Worm (Caenorhabditis elegans) whole organism, L4 larva: ENCODE results near the gene ttll-4.

Source experiments
- D1046.2 ChIP-seq: fragments of 200-800 bp; sonication (Bioruptor generic); IDR thresholded peaks from 2 replicates; pipeline ENCODE4 v1.3.6; 2022; ENCODE audit warnings: missing genetic modification characterization, missing compliant biosample characterization
- F10B5.3 ChIP-seq: sonication (generic microtip); optimal IDR thresholded peaks from 2 replicates; lab custom pipeline; 2016; ENCODE audit warnings: mild to moderate bottlenecking, missing genetic modification characterization, missing compliant biosample characterization
- F26F4.8 ChIP-seq: fragments of 200-800 bp; sonication (Bioruptor generic); conservative IDR thresholded peaks from 2 replicates; pipeline ENCODE4 v1.3.6; 2022; ENCODE audit warnings: missing genetic modification characterization, missing compliant biosample characterization
- F37D6.2 ChIP-seq: sonication (generic microtip); optimal IDR thresholded peaks from 2 replicates; lab custom pipeline; 2016; ENCODE audit warnings: mild to moderate bottlenecking, missing genetic modification characterization, missing compliant biosample characterization
- F44E2.7 ChIP-seq: fragments of 200-800 bp; sonication (Bioruptor generic); IDR thresholded peaks from 2 replicates; pipeline ENCODE4 v2.1.2; 2022; ENCODE audit warnings: missing genetic modification characterization, missing compliant biosample characterization
- F49E8.2 ChIP-seq: sonication (generic microtip); optimal IDR thresholded peaks from 2 replicates; lab custom pipeline; 2016; ENCODE audit warnings: missing compliant biosample characterization, mild to moderate bottlenecking, missing genetic modification characterization, borderline replicate concordance
- Y48G9A.11 ChIP-seq: fragments of 200-800 bp; sonication (Bioruptor generic); IDR thresholded peaks from 2 replicates; pipeline ENCODE4 v1.3.6; 2022; ENCODE audit warnings: missing genetic modification reagents, missing genetic modification characterization, missing compliant biosample characterization
- Y5F2A.4 ChIP-seq: fragments of 200-800 bp; sonication (Bioruptor generic); optimal IDR thresholded peaks from 2 replicates; lab custom pipeline; 2018; ENCODE audit warnings: mild to moderate bottlenecking, missing genetic modification characterization, missing compliant biosample characterization
- ZK337.2 ChIP-seq: fragments of 200-800 bp; sonication (Bioruptor generic); IDR thresholded peaks from 2 replicates; pipeline ENCODE4 v1.3.6; 2022; ENCODE audit warnings: missing genetic modification reagents, missing genetic modification characterization, missing compliant biosample characterization
- ZK546.5 ChIP-seq, 2 experiments: sonication (generic microtip); optimal IDR thresholded peaks; 2 replicates each; lab custom pipeline; 2017; ENCODE audit warnings: missing biosample characterization in 2 of 2, missing genetic modification characterization in 2 of 2
- aly-2 ChIP-seq: sonication (generic microtip); optimal IDR thresholded peaks from 2 replicates; lab custom pipeline; 2018; ENCODE audit warnings: missing biosample characterization, missing genetic modification characterization
- arid-1 ChIP-seq: fragments of 200-800 bp; sonication (Bioruptor generic); conservative IDR thresholded peaks from 2 replicates; pipeline ENCODE4 v1.3.6; 2022; ENCODE audit warnings: missing genetic modification reagents, missing genetic modification characterization, missing compliant biosample characterization
- attf-4 ChIP-seq: sonication (generic microtip); optimal IDR thresholded peaks from 3 replicates; lab custom pipeline; 2017; ENCODE audit warnings: missing biosample characterization, missing genetic modification characterization
- ceh-20 ChIP-seq: fragments of 200-800 bp; sonication (Bioruptor generic); IDR thresholded peaks from 2 replicates; pipeline ENCODE4 v1.3.6; 2022; ENCODE audit warnings: missing genetic modification reagents, missing genetic modification characterization, missing compliant biosample characterization
- ceh-28 ChIP-seq: fragments of 150-350 bp; optimal IDR thresholded peaks from 2 replicates; lab custom pipeline; 2014; ENCODE audit warnings: missing biosample characterization, missing genetic modification reagents, missing genetic modification characterization
- ceh-62 ChIP-seq: sonication (generic microtip); optimal IDR thresholded peaks from 2 replicates; lab custom pipeline; 2017; ENCODE audit warnings: missing biosample characterization, missing genetic modification characterization
- ces-1 ChIP-seq: fragments of 150-350 bp; sonication (generic microtip); optimal IDR thresholded peaks from 4 replicates; lab custom pipeline; 2014; ENCODE audit warnings: missing biosample characterization, missing genetic modification reagents, missing genetic modification characterization
- daf-12 ChIP-seq: fragments of 150-350 bp; optimal IDR thresholded peaks from 2 replicates; lab custom pipeline; 2014; ENCODE audit warnings: missing biosample characterization, missing genetic modification reagents, missing genetic modification characterization
- daf-19 ChIP-seq: fragments of 200-800 bp; sonication (Bioruptor generic); conservative IDR thresholded peaks from 2 replicates; pipeline ENCODE4 v1.3.6; 2022; ENCODE audit warnings: missing genetic modification characterization, missing compliant biosample characterization
- dmd-8 ChIP-seq: fragments of 200-800 bp; sonication (Bioruptor generic); IDR thresholded peaks from 2 replicates; pipeline ENCODE4 v1.3.6; 2022; ENCODE audit warnings: missing genetic modification characterization, missing compliant biosample characterization
- fos-1 ChIP-seq: fragments of 150-350 bp; optimal IDR thresholded peaks from 2 replicates; lab custom pipeline; 2014; ENCODE audit warnings: missing biosample characterization, missing genetic modification characterization
- hlh-11 ChIP-seq: fragments of 200-800 bp; sonication (Bioruptor generic); optimal IDR thresholded peaks from 2 replicates; lab custom pipeline; 2018; ENCODE audit warnings: mild to moderate bottlenecking, missing genetic modification characterization, missing compliant biosample characterization
- hmg-1.1 ChIP-seq: fragments of 200-800 bp; sonication (Bioruptor generic); IDR thresholded peaks from 2 replicates; pipeline ENCODE4 v1.3.6; 2022; ENCODE audit warnings: missing genetic modification reagents, missing genetic modification characterization, missing compliant biosample characterization
- lim-7 ChIP-seq: fragments of 200-800 bp; sonication (Bioruptor generic); IDR thresholded peaks from 2 replicates; pipeline ENCODE4 v1.3.6; 2022; ENCODE audit warnings: missing genetic modification characterization, missing compliant biosample characterization
- lin-1 ChIP-seq: fragments of 200-800 bp; sonication (Bioruptor generic); IDR thresholded peaks from 2 replicates; pipeline ENCODE4 v1.3.6; 2022; ENCODE audit warnings: missing genetic modification reagents, missing genetic modification characterization, missing compliant biosample characterization
- lin-13 ChIP-seq: fragments of 150-350 bp; optimal IDR thresholded peaks from 2 replicates; lab custom pipeline; 2014; ENCODE audit warnings: missing biosample characterization, missing genetic modification reagents, missing genetic modification characterization
- lin-29 ChIP-seq: fragments of 200-800 bp; sonication (Bioruptor generic); IDR thresholded peaks from 2 replicates; pipeline ENCODE4 v1.3.6; 2022; ENCODE audit warnings: missing genetic modification reagents, missing genetic modification characterization, missing compliant biosample characterization
- lin-39 ChIP-seq: fragments of 150-350 bp; optimal IDR thresholded peaks from 2 replicates; lab custom pipeline; 2014; ENCODE audit warnings: missing biosample characterization, missing genetic modification reagents, missing genetic modification characterization
- lir-3 ChIP-seq: sonication (generic microtip); optimal IDR thresholded peaks from 2 replicates; lab custom pipeline; 2016; ENCODE audit warnings: mild to moderate bottlenecking, missing genetic modification characterization, missing compliant biosample characterization
- madf-9 ChIP-seq: fragments of 200-800 bp; sonication (Bioruptor generic); conservative IDR thresholded peaks from 2 replicates; pipeline ENCODE4 v1.3.6; 2022; ENCODE audit warnings: missing genetic modification reagents, missing genetic modification characterization, missing compliant biosample characterization
- mdt-29 ChIP-seq: fragments of 200-800 bp; sonication (Bioruptor generic); IDR thresholded peaks from 2 replicates; pipeline ENCODE4 v1.3.6; 2022; ENCODE audit warnings: missing genetic modification reagents, missing genetic modification characterization, missing compliant biosample characterization
- mep-1 ChIP-seq: fragments of 150-350 bp; sonication (generic microtip); optimal IDR thresholded peaks from 3 replicates; lab custom pipeline; 2014; ENCODE audit warnings: missing biosample characterization, missing genetic modification characterization
- mes-2 ChIP-seq: sonication (generic microtip); optimal IDR thresholded peaks from 2 replicates; lab custom pipeline; 2016; ENCODE audit warnings: missing genotype, mild to moderate bottlenecking, missing genetic modification characterization, missing compliant biosample characterization; ENCODE audit not compliant: poor library complexity, severe bottlenecking
- mxl-2 ChIP-seq: fragments of 200-800 bp; sonication (Bioruptor generic); conservative IDR thresholded peaks from 2 replicates; pipeline ENCODE4 v1.3.6; 2022; ENCODE audit warnings: missing genetic modification reagents, missing genetic modification characterization, missing compliant biosample characterization
- nhr-102 ChIP-seq: sonication (generic microtip); optimal IDR thresholded peaks from 2 replicates; lab custom pipeline; 2016; ENCODE audit warnings: mild to moderate bottlenecking, missing genetic modification characterization, moderate library complexity, missing compliant biosample characterization
- nhr-111 ChIP-seq: fragments of 200-800 bp; sonication (Bioruptor generic); optimal IDR thresholded peaks from 2 replicates; lab custom pipeline; 2018; ENCODE audit warnings: mild to moderate bottlenecking, missing genetic modification characterization, missing compliant biosample characterization
- nhr-25 ChIP-seq: sonication (generic microtip); optimal IDR thresholded peaks from 2 replicates; lab custom pipeline; 2017; ENCODE audit warnings: missing genetic modification characterization, mild to moderate bottlenecking, missing compliant biosample characterization, antibody characterized with exemption, moderate library complexity, borderline replicate concordance; ENCODE audit not compliant: insufficient read depth
- nhr-42 ChIP-seq: fragments of 200-800 bp; sonication (Bioruptor generic); IDR thresholded peaks from 2 replicates; pipeline ENCODE4 v1.3.6; 2022; ENCODE audit warnings: missing genetic modification characterization, missing compliant biosample characterization
- nhr-6 ChIP-seq: fragments of 150-350 bp; optimal IDR thresholded peaks from 2 replicates; lab custom pipeline; 2014; ENCODE audit warnings: missing biosample characterization, missing genetic modification characterization
- rbr-2 ChIP-seq: sonication (generic microtip); optimal IDR thresholded peaks from 2 replicates; lab custom pipeline; 2016; ENCODE audit warnings: missing genotype, missing genetic modification characterization, missing compliant biosample characterization
- sdz-12 ChIP-seq: fragments of 200-800 bp; sonication (Bioruptor generic); optimal IDR thresholded peaks from 2 replicates; lab custom pipeline; 2018; ENCODE audit warnings: mild to moderate bottlenecking, missing genetic modification characterization, missing compliant biosample characterization
- set-16 ChIP-seq: fragments of 200-800 bp; sonication (Bioruptor generic); IDR thresholded peaks from 2 replicates; pipeline ENCODE4 v1.3.6; 2022; ENCODE audit warnings: missing genetic modification reagents, missing genetic modification characterization, missing compliant biosample characterization
- skn-1 ChIP-seq: fragments of 150-350 bp; optimal IDR thresholded peaks from 2 replicates; lab custom pipeline; 2014; ENCODE audit warnings: missing biosample characterization, missing genetic modification characterization
- tag-97 ChIP-seq: fragments of 200-800 bp; sonication (Bioruptor generic); IDR thresholded peaks from 2 replicates; pipeline ENCODE4 v1.3.6; 2022; ENCODE audit warnings: missing genetic modification characterization, missing compliant biosample characterization
- tra-1 ChIP-seq: fragments of 200-800 bp; sonication (Bioruptor generic); IDR thresholded peaks from 2 replicates; pipeline ENCODE4 v1.3.6; 2022; ENCODE audit warnings: missing genetic modification reagents, missing genetic modification characterization, missing compliant biosample characterization
- unc-130 ChIP-seq: sonication (generic microtip); optimal IDR thresholded peaks from 2 replicates; lab custom pipeline; 2016; ENCODE audit warnings: missing genetic modification reagents, missing genetic modification characterization, missing compliant biosample characterization
- zag-1 ChIP-seq: fragments of 150-350 bp; optimal IDR thresholded peaks from 2 replicates; lab custom pipeline; 2014; ENCODE audit warnings: missing biosample characterization, missing genetic modification characterization
- zfp-3 ChIP-seq: fragments of 200-800 bp; sonication (Bioruptor generic); conservative IDR thresholded peaks from 2 replicates; pipeline ENCODE4 v1.3.6; 2022; ENCODE audit warnings: missing genetic modification reagents, missing genetic modification characterization, missing compliant biosample characterization
- zip-11 ChIP-seq: fragments of 200-800 bp; sonication (Bioruptor generic); IDR thresholded peaks from 2 replicates; pipeline ENCODE4 v1.3.6; 2022; ENCODE audit warnings: missing genetic modification characterization, missing compliant biosample characterization
- ztf-11 ChIP-seq: fragments of 150-350 bp; optimal IDR thresholded peaks from 2 replicates; lab custom pipeline; 2014; ENCODE audit warnings: missing biosample characterization, missing genetic modification characterization

ttll-4 gene

DNA sequence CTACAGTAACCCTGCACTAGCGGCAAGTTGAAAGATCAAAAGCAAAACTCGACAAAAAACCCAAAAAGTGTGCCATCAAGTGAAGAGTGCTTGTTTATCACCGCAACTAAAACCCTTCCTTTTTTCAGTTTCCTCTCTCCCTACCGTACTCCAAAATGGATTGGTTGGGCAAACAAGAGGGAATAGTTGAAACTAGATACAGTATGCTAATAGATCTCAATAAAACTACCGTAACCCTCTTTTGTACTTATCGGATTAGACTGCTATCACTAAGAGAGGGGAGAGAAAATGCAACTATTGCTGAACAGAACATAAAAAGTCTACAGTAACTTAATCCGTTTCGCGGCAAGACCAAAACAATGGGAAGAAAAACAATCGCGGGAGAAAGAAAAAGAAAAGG is 28.6 kb upstream of the ttll-4 start (continued):
- TF ChIP-seq F37D6.2 = no peak
- no peak for TF ChIP-seq dmd-8
- no peak for TF ChIP-seq nhr-25 (tag; lab: Kevin White, UChicago)
- TF ChIP-seq hlh-11 (tag; lab: Kevin White, UChicago) = no peak
- no peak for TF ChIP-seq ces-1
- TF ChIP-seq lin-29 (GFP tag; lab: Robert Waterston, UW) = no peak
- no peak for TF ChIP-seq tag-97 (GFP tag; lab: Robert Waterston, UW)
- TF ChIP-seq skn-1 (tag; lab: Kevin White, UChicago) = no peak
- TF ChIP-seq F49E8.2 = no peak

DNA sequence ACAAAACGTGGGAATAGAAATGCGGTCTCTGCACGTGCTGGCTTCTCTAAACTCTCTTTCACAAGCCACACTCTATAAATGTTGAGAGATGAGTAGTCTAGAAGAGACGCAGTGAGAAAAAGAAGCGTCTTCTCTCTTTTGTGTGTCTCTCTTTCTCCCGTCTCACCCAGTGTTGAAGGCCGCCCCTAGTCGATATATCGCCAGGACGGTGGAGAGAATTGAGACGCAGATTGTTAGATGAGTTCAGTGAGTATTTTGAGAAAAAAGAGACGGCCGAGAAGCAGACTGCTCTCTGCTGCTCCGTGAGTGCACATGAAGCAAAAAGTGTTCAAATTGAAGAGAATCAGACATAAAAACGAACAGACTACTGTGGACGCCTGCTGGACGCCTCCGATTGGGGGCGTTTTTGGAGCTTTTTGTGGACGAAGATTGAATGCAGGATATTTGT is 27.4 kb upstream of the ttll-4 start:
- TF ChIP-seq arid-1 (GFP tag; lab: Robert Waterston, UW) (peak; percentile 65), daf-12 (tag; lab: Kevin White, UChicago) (no peak), ceh-62 (tag; lab: Kevin White, UChicago) (no peak), Y5F2A.4 (GFP tag; lab: Kevin White, UChicago) (no peak), nhr-6 (peak; percentile 92), zag-1 (tag; lab: Kevin White, UChicago) (peak; percentile 40), aly-2 (tag; lab: Kevin White, UChicago) (no peak), rbr-2 (peak; percentile 89), F44E2.7 (GFP tag; lab: Robert Waterston, UW) (no peak), ceh-28 (peak; percentile 74), tra-1 (GFP tag; lab: Robert Waterston, UW) (peak; percentile 84), zip-11 (no peak), ztf-11 (tag; lab: Kevin White, UChicago) (no peak), mep-1 (tag; lab: Kevin White, UChicago) (peak; percentile 91), hmg-1.1 (GFP tag; lab: Robert Waterston, UW) (peak; percentile 96), ces-1 (peak; percentile 10), daf-19 (GFP tag; lab: Robert Waterston, UW) (peak; percentile 62; the same call in 1 of the 2 replicates), skn-1 (tag; lab: Kevin White, UChicago) (no peak), fos-1 (tag; lab: Kevin White, UChicago) (no peak), F26F4.8 (GFP tag; lab: Robert Waterston, UW) (no peak), nhr-42 (GFP tag; lab: Robert Waterston, UW) (peak; percentile 45; the same call in 1 of the 2 replicates), mes-2 (peak; percentile 34), ceh-20 (GFP tag; lab: Robert Waterston, UW) (peak; percentile 81), ZK337.2 (GFP tag; lab: Robert Waterston, UW) (no peak), lin-13 (GFP tag; lab: Kevin White, UChicago) (peak; percentile 38), D1046.2 (no peak), lin-1 (GFP tag; lab: Robert Waterston, UW) (peak; percentile 80), Y48G9A.11 (GFP tag; lab: Robert Waterston, UW) (no peak), lir-3 (tag; lab: Kevin White, UChicago) (no peak), F37D6.2 (peak; percentile 71), F10B5.3 (peak; percentile 43), zfp-3 (GFP tag; lab: Robert Waterston, UW) (no peak), mdt-29 (GFP tag; lab: Robert Waterston, UW) (no peak), sdz-12 (GFP tag; lab: Kevin White, UChicago) (no peak), set-16 (GFP tag; lab: Robert Waterston, UW) (peak; percentile 53), nhr-111 (GFP tag; lab: Kevin White, UChicago) (no peak), nhr-102 (tag; lab: Kevin White, UChicago) (peak; percentile 79), lin-29 (GFP tag; lab: Robert Waterston, UW) (no peak), mxl-2 (GFP tag; lab: Robert Waterston, UW) (0 out of 2 replicates have a peak, but pooled peaks have one; percentile 4), attf-4 (no peak), madf-9 (no peak), unc-130 (GFP tag; lab: Kevin White, UChicago) (no peak), lim-7 (no peak), ZK546.5 (tag; optimal IDR thresholded peaks at IDR 0.05; lab: Kevin White, UChicago) (no peak), lin-39 (no peak)
